Worm (Caenorhabditis elegans) whole organism, L4/young adult: ENCODE results near the gene F44F4.10.

Experiments used
- W03F9.2 ChIP-seq: fragments of 150-350 bp; optimal IDR thresholded peaks from 2 replicates; lab custom pipeline; 2014; ENCODE audit warnings: missing biosample characterization, missing genetic modification characterization
- dao-5 ChIP-seq: sonication (generic microtip); optimal IDR thresholded peaks from 2 replicates; lab custom pipeline; 2016; ENCODE audit warnings: missing genotype, missing genetic modification characterization, moderate library complexity, missing compliant biosample characterization
- him-1 ChIP-seq: sonication (generic microtip); optimal IDR thresholded peaks from 2 replicates; lab custom pipeline; 2016; ENCODE audit warnings: missing genotype, missing genetic modification reagents, missing genetic modification characterization, missing compliant biosample characterization

DNA sequence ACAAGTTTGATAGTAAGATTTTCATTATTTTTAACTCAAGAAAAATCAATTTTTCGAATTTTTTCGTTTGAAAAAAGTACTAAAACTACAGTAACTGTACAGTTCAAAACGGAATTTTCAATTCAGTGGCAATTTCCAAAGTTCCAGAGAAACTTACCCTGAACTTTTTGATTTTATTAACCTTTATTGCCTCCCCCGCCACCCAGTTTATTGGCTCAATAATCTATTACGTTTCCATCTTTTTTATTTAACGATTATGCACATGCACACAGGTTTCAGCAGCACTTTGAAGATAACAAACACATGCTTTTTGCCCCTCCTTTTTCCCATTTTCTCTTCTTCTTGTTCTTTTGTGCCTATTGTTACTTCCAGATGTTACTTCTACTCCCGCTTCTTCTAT is 36.4 kb downstream of the F44F4.10 start, which contains the start of gene lurp-1:
- no peak for TF ChIP-seq him-1 (tag; lab: Kevin White, UChicago)
- no peak for TF ChIP-seq W03F9.2
- no peak for TF ChIP-seq dao-5 (tag; lab: Kevin White, UChicago)
